Fruit fly (Drosophila melanogaster) Kc167 (cell line): ENCODE data around the gene CG46467.

ENCODE experiments used
- insv ChIP-seq: fragments of >200 bp; optimal IDR thresholded peaks from 3 replicates; lab custom pipeline; 2018; ENCODE audit warnings: missing external identifiers
- psq ChIP-seq: fragments of >200 bp; optimal IDR thresholded peaks from 2 replicates; lab custom pipeline; 2017; ENCODE audit warnings: missing external identifiers

dm6 chr3R:9964600-9965301 is 90.3 kb downstream of the CG46467 start:
- TF ChIP-seq insv (no peak), psq (lab: Kevin White, UChicago) (no peak)
